Worm (Caenorhabditis elegans) whole organism, L3 larva: ENCODE results near the gene F40G9.19.

Source experiments
- R02D3.7 ChIP-seq: fragments of 150-350 bp; optimal IDR thresholded peaks from 2 replicates; lab custom pipeline; 2014; ENCODE audit warnings: missing biosample characterization, missing genetic modification characterization
- ZK546.5 ChIP-seq: sonication (generic microtip); optimal IDR thresholded peaks from 2 replicates; lab custom pipeline; 2017; ENCODE audit warnings: missing biosample characterization, missing genetic modification characterization
- aly-2 ChIP-seq: fragments of 150-350 bp; optimal IDR thresholded peaks from 2 replicates; lab custom pipeline; 2014; ENCODE audit warnings: missing biosample characterization, missing genetic modification characterization
- ama-1 ChIP-seq: fragments of 150-350 bp; optimal IDR thresholded peaks from 2 replicates; lab custom pipeline; 2018
- ceh-16 ChIP-seq: sonication (generic microtip); optimal IDR thresholded peaks from 2 replicates; lab custom pipeline; 2017; ENCODE audit warnings: missing biosample characterization, missing genetic modification characterization
- ceh-28 ChIP-seq: fragments of 150-350 bp; optimal IDR thresholded peaks from 2 replicates; lab custom pipeline; 2014; ENCODE audit warnings: missing biosample characterization, missing genetic modification reagents, missing genetic modification characterization
- ceh-82 ChIP-seq: fragments of 150-350 bp; optimal IDR thresholded peaks from 2 replicates; lab custom pipeline; 2014; ENCODE audit warnings: missing biosample characterization, missing genetic modification characterization
- ceh-9 ChIP-seq: sonication (generic microtip); optimal IDR thresholded peaks from 2 replicates; lab custom pipeline; 2018; ENCODE audit warnings: missing biosample characterization, missing genetic modification characterization
- elt-1 ChIP-seq: fragments of 150-350 bp; optimal IDR thresholded peaks from 2 replicates; lab custom pipeline; 2014; ENCODE audit warnings: missing biosample characterization, missing genetic modification characterization
- elt-2 ChIP-seq: sonication (generic microtip); optimal IDR thresholded peaks from 2 replicates; lab custom pipeline; 2016; ENCODE audit warnings: missing genetic modification reagents, mild to moderate bottlenecking, missing genetic modification characterization, missing compliant biosample characterization
- eor-1 ChIP-seq, 2 experiments: fragments of 150-350 bp; optimal IDR thresholded peaks; 2 replicates each; lab custom pipeline; 2014 to 2018; ENCODE audit warnings: missing biosample characterization in 2 of 2, missing genetic modification characterization in 2 of 2
- fkh-10 ChIP-seq: sonication (generic microtip); optimal IDR thresholded peaks from 2 replicates; lab custom pipeline; 2017; ENCODE audit warnings: missing biosample characterization, missing genetic modification reagents, missing genetic modification characterization
- fkh-2 ChIP-seq: fragments of 150-350 bp; optimal IDR thresholded peaks from 2 replicates; lab custom pipeline; 2014; ENCODE audit warnings: missing biosample characterization, missing genetic modification reagents, missing genetic modification characterization
- fos-1 ChIP-seq: fragments of 150-350 bp; optimal IDR thresholded peaks from 2 replicates; lab custom pipeline; 2014; ENCODE audit warnings: missing biosample characterization, missing genetic modification characterization
- hmg-11 ChIP-seq: sonication (generic microtip); optimal IDR thresholded peaks from 2 replicates; lab custom pipeline; 2016; ENCODE audit warnings: missing genetic modification characterization, missing compliant biosample characterization
- jun-1 ChIP-seq: fragments of 150-350 bp; optimal IDR thresholded peaks from 2 replicates; lab custom pipeline; 2014; ENCODE audit warnings: missing biosample characterization, missing genetic modification reagents, missing genetic modification characterization
- mml-1 ChIP-seq: fragments of 150-350 bp; sonication (generic microtip); optimal IDR thresholded peaks from 3 replicates; lab custom pipeline; 2014; ENCODE audit warnings: missing biosample characterization, missing genetic modification characterization
- nhr-11 ChIP-seq: fragments of 150-350 bp; optimal IDR thresholded peaks from 2 replicates; lab custom pipeline; 2014; ENCODE audit warnings: missing biosample characterization, missing genetic modification characterization
- nhr-12 ChIP-seq: fragments of 150-350 bp; optimal IDR thresholded peaks from 2 replicates; lab custom pipeline; 2014; ENCODE audit warnings: missing biosample characterization, missing genetic modification characterization
- nhr-23 ChIP-seq: fragments of 150-350 bp; optimal IDR thresholded peaks from 2 replicates; lab custom pipeline; 2014; ENCODE audit warnings: missing biosample characterization, missing genetic modification reagents, missing genetic modification characterization
- nhr-237 ChIP-seq: fragments of 150-350 bp; optimal IDR thresholded peaks from 2 replicates; lab custom pipeline; 2014; ENCODE audit warnings: missing biosample characterization, missing genetic modification characterization
- nhr-28 ChIP-seq: fragments of 150-350 bp; optimal IDR thresholded peaks from 2 replicates; lab custom pipeline; 2014; ENCODE audit warnings: missing biosample characterization, missing genetic modification characterization
- nhr-43 ChIP-seq: sonication (generic microtip); optimal IDR thresholded peaks from 2 replicates; lab custom pipeline; 2016; ENCODE audit warnings: mild to moderate bottlenecking, missing genetic modification characterization, missing compliant biosample characterization; ENCODE audit not compliant: poor library complexity, severe bottlenecking
- nhr-76 ChIP-seq: fragments of 150-350 bp; sonication (generic microtip); optimal IDR thresholded peaks from 5 replicates; lab custom pipeline; 2014; ENCODE audit warnings: missing biosample characterization, missing genetic modification characterization
- nhr-77 ChIP-seq: fragments of 150-350 bp; optimal IDR thresholded peaks from 2 replicates; lab custom pipeline; 2014; ENCODE audit warnings: missing biosample characterization, missing genetic modification characterization
- pqm-1 ChIP-seq: fragments of 150-350 bp; optimal IDR thresholded peaks from 2 replicates; lab custom pipeline; 2017; ENCODE audit warnings: missing biosample characterization, missing genetic modification characterization, inconsistent platforms
- sea-2 ChIP-seq: fragments of 150-350 bp; sonication (generic microtip); optimal IDR thresholded peaks from 4 replicates; lab custom pipeline; 2014; ENCODE audit warnings: missing biosample characterization, missing genetic modification reagents, missing genetic modification characterization
- snpc-4 ChIP-seq: fragments of 150-350 bp; optimal IDR thresholded peaks from 2 replicates; lab custom pipeline; 2014; ENCODE audit warnings: missing biosample characterization, missing genetic modification characterization
- tbx-2 ChIP-seq: sonication (generic microtip); optimal IDR thresholded peaks from 2 replicates; lab custom pipeline; 2016; ENCODE audit warnings: mild to moderate bottlenecking, missing genetic modification characterization, missing compliant biosample characterization
- ztf-11 ChIP-seq: fragments of 150-350 bp; optimal IDR thresholded peaks from 2 replicates; lab custom pipeline; 2014; ENCODE audit warnings: missing biosample characterization, missing genetic modification characterization
- ztf-4 ChIP-seq: fragments of 150-350 bp; optimal IDR thresholded peaks from 2 replicates; lab custom pipeline; 2014; ENCODE audit warnings: missing biosample characterization, missing genetic modification characterization

Gene F40G9.19

DNA sequence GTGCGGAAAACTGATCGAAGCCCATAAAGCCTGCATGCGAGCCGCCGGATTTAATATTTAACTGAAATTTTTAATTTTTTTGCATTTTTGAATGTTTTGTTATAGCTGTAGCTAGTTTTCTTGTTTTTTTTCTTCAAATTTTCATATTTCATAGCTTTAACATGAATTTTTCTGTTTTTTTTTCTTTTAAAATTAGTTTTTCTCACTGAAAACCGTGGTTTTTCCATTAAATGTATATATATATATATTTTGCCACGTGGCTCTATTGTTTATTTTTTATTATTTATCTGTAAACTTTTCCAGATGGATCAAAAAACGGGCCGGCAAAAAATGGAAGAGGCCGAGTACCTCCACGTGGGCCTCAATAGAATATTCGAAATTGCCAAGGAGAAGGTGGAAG lies 18.2 kb downstream of the F40G9.19 start, which contains the start of gene sec-20:
TSS of gene sec-20 (plus strand) at position 301 of the 400 bp plus-strand sequence.
- TF ChIP-seq nhr-23 (no peak), eor-1 (tag; optimal IDR thresholded peaks at IDR 0.05; lab: Kevin White, UChicago) (no peak), pqm-1 (tag; lab: Kevin White, UChicago) (no peak), elt-2 (tag; lab: Kevin White, UChicago) (no peak), ceh-9 (tag; lab: Kevin White, UChicago) (no peak), fos-1 (no peak), snpc-4 (tag; lab: Kevin White, UChicago) (no peak), nhr-77 (tag; lab: Kevin White, UChicago) (no peak), ztf-4 (no peak), R02D3.7 (tag; lab: Kevin White, UChicago) (no peak), ceh-82 (tag; lab: Kevin White, UChicago) (no peak), aly-2 (tag; lab: Kevin White, UChicago) (no peak), hmg-11 (tag; lab: Kevin White, UChicago) (no peak)

DNA sequence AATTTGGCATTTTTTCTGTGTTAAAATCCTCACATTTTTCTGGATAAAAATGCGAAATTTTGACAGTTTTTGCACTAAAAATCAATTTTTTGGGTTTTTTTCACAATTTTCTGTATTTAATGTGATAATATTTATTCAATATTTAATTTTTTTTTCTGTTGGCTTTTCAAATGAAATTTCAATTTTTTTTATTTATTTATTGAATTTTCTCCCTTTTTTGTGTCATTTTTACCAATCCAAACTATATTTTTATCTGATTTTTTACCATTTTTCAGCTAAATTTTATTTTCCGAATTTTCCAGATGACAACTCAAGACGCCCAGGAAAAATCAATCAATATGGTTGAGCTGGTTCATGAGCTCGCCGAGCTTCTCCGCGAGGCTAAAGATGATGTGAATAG lies 20.6 kb downstream of the F40G9.19 start, which contains the start of gene F40G9.17:
TSS of gene F40G9.17 (plus strand) at position 301 of the 400 bp plus-strand sequence.
- TF ChIP-seq nhr-76 (tag; lab: Kevin White, UChicago) (no peak), R02D3.7 (tag; lab: Kevin White, UChicago) (no peak), nhr-237 (tag; lab: Kevin White, UChicago) (no peak), nhr-28 (tag; lab: Kevin White, UChicago) (no peak), jun-1 (no peak), fos-1 (no peak), ZK546.5 (no peak), sea-2 (GFP tag; lab: Kevin White, UChicago) (no peak), nhr-11 (tag; lab: Kevin White, UChicago) (no peak), hmg-11 (tag; lab: Kevin White, UChicago) (no peak), aly-2 (tag; lab: Kevin White, UChicago) (no peak), ztf-11 (no peak)

DNA sequence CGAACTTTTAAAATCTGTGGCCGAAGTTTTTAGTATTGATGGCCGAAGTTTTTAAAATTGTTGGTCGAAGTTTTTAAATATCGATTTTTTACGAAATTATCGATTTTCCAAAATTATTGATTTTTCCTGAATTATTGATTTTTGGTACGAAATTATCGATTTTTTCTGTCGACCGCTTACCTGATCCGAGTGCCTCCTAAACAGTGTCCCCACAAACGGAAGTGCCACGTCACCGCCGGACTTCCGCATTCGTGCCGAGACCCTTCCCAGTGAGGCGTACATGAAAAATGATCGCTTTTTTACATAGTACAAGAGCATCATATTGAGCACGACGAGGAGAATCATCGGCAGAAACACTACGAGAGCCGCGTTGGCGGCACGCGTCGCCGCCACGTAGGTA lies 30.4 kb downstream of the F40G9.19 start:
- TF ChIP-seq fkh-10 (GFP tag; lab: Kevin White, UChicago) (no peak), fos-1 (no peak), nhr-23 (no peak), aly-2 (tag; lab: Kevin White, UChicago) (no peak), ceh-28 (tag; lab: Kevin White, UChicago) (peak; percentile 96), nhr-43 (tag; lab: Kevin White, UChicago) (no peak), ceh-16 (tag; lab: Kevin White, UChicago) (no peak), sea-2 (GFP tag; lab: Kevin White, UChicago) (no peak)

DNA sequence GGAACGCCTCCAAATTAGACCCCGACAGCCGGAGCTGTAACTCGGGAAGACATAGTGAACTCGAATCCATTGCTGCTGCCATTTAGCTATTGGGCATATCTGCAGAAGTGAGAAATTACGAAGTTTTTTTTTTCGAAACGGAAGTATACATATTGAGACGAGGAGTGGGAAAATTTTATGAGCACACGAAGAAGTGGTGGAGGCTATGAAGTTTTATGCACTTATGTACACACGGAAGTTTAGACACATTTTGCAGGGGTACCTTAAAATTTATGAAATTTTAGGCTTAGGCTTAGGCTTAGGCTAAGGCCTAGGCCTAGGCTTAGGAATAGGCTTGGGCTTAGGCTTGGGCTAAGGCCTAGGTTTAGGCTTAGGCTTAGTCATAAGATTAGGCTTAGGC lies 33.4 kb downstream of the F40G9.19 start, which contains the start of gene W10C4.1:
TSS of gene W10C4.1 (minus strand) at position 101 of the 400 bp plus-strand sequence.
- TF ChIP-seq nhr-76 (tag; lab: Kevin White, UChicago) (no peak), nhr-12 (no peak), mml-1 (tag; lab: Kevin White, UChicago) (no peak), ceh-82 (tag; lab: Kevin White, UChicago) (no peak), aly-2 (tag; lab: Kevin White, UChicago) (no peak), nhr-28 (tag; lab: Kevin White, UChicago) (no peak), pqm-1 (tag; lab: Kevin White, UChicago) (no peak), elt-1 (tag; lab: Kevin White, UChicago) (no peak), ceh-16 (tag; lab: Kevin White, UChicago) (no peak), tbx-2 (tag; lab: Kevin White, UChicago) (no peak)

DNA sequence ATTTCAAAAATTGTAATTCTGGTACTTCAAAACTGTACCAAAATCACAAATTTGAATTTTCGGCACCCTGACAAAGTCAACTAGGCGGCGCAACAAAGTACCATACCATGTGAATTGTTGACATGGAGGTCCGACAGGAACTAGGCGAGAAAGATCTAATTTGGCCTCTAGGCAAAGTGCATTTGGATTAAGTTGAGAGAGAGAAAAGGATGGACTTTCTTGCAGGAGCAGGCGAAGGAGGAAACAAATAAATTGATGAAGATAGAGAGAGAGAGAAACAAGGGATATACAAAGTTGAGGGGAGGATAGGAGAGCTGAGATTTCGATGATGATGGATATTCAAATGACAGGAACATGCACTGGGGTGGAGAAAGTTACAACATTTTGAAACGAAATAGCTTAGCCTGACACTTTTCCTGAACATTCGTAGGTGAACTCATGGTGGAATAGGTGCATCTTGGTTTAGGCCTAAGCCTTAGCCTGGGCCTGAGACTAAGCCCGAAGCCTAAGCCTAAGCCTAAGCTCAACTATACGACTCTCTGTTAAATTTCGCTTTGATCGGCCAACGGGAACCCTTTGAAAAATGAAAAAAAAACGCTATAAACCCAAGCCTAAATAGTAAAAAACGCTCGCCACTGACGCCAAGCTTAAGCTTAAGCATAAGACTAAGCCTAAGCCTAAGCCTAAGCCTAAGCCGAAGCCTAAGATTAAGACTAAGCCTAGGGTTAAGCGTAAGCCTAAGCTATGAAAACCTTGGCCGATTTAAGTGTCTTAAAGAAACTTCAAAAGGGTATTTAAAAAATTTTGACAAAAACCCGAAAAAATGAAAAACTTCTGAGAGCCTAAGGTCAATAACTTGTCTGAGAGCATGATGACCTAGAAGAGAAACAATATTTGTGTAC lies 35.4 kb downstream of the F40G9.19 start:
- TF ChIP-seq ama-1 (lab: Kevin White, UChicago) = no peak
- TF ChIP-seq snpc-4 (tag; lab: Kevin White, UChicago) = no peak
- TF ChIP-seq sea-2 (GFP tag; lab: Kevin White, UChicago) = no peak
- no peak for TF ChIP-seq fkh-2 (tag; lab: Kevin White, UChicago)
- TF ChIP-seq, all 47 proteins: peak for 0
